Worm (Caenorhabditis elegans) whole organism, L4/young adult: ENCODE data around the gene C45G9.4.

ENCODE experiments used
- W03F9.2 ChIP-seq: fragments of 150-350 bp; optimal IDR thresholded peaks from 2 replicates; lab custom pipeline; 2014; ENCODE audit warnings: missing biosample characterization, missing genetic modification characterization
- dao-5 ChIP-seq: sonication (generic microtip); optimal IDR thresholded peaks from 2 replicates; lab custom pipeline; 2016; ENCODE audit warnings: missing genotype, missing genetic modification characterization, moderate library complexity, missing compliant biosample characterization
- him-1 ChIP-seq: sonication (generic microtip); optimal IDR thresholded peaks from 2 replicates; lab custom pipeline; 2016; ENCODE audit warnings: missing genotype, missing genetic modification reagents, missing genetic modification characterization, missing compliant biosample characterization

C45G9.4 gene

ce11 chrIII:5105485-5105884 is 43.0 kb downstream of the C45G9.4 start:
- TF ChIP-seq him-1 (tag; lab: Kevin White, UChicago) (no peak), dao-5 (tag; lab: Kevin White, UChicago) (no peak), W03F9.2 (no peak)

- TF ChIP-seq W03F9.2, result no peak
- no peak for TF ChIP-seq dao-5 (tag; lab: Kevin White, UChicago)
- no peak for TF ChIP-seq him-1 (tag; lab: Kevin White, UChicago)
These were observed 44.5 kb downstream of the C45G9.4 start, which contains the start of gene dpy-17 for ce11 chrIII:5106893-5107471. TSS of gene dpy-17 (plus strand) at chrIII:5107330.

ce11 chrIII:5107959-5108358 is 45.5 kb downstream of the C45G9.4 start:
- TF ChIP-seq him-1 (tag; lab: Kevin White, UChicago) (no peak), dao-5 (tag; lab: Kevin White, UChicago) (no peak), W03F9.2 (no peak)

ce11 chrIII:5108746-5109145 is 46.2 kb downstream of the C45G9.4 start:
- TF ChIP-seq W03F9.2 (peak; percentile 70), him-1 (tag; lab: Kevin White, UChicago) (no peak), dao-5 (tag; lab: Kevin White, UChicago) (no peak)

- no peak for TF ChIP-seq W03F9.2
- TF ChIP-seq him-1 (tag; lab: Kevin White, UChicago), result no peak
- TF ChIP-seq dao-5 (tag; lab: Kevin White, UChicago), result no peak
These were observed 46.9 kb downstream of the C45G9.4 start, which contains the start of gene sax-2 for ce11 chrIII:5109401-5109800. TSS of gene sax-2 (plus strand) at chrIII:5109701.

ce11 chrIII:5112399-5112798 is 49.9 kb downstream of the C45G9.4 start:
- TF ChIP-seq him-1 (tag; lab: Kevin White, UChicago) (no peak), W03F9.2 (no peak), dao-5 (tag; lab: Kevin White, UChicago) (no peak)

ce11 chrIII:5112998-5113397 is 50.5 kb downstream of the C45G9.4 start:
- TF ChIP-seq W03F9.2, result no peak
- no peak for TF ChIP-seq him-1 (tag; lab: Kevin White, UChicago)
- TF ChIP-seq dao-5 (tag; lab: Kevin White, UChicago), result no peak
